Worm (Caenorhabditis elegans): ENCODE data around the gene pho-5.

The pho-5 gene

ce11 chrIII:7277228-7277627 lies 8.5 kb downstream of the pho-5 start, which contains the start of the genes spot-1 and B0361.11 (continued):
- TF ChIP-seq nhr-76 (tag; optimal IDR thresholded peaks at IDR 0.05) (no peak), arid-1 (GFP tag; conservative IDR thresholded peaks at IDR 0.05) (no peak), lin-38 (GFP tag; IDR thresholded peaks at IDR 0.05) (peak; percentile 93), snpc-4 (tag; optimal IDR thresholded peaks at IDR 0.05) (no peak), mep-1 (tag; optimal IDR thresholded peaks at IDR 0.05) (peak; percentile 33), zfp-3 (GFP tag; conservative IDR thresholded peaks at IDR 0.05) (no peak), lin-1 (GFP tag; IDR thresholded peaks at IDR 0.05) (no peak), mes-2 (tag; optimal IDR thresholded peaks at IDR 0.05; ENCODE audit: poor library complexity, severe bottlenecking) (peak; percentile 63), ceh-82 (tag; optimal IDR thresholded peaks at IDR 0.05) (no peak), unc-62 (GFP tag; optimal IDR thresholded peaks at IDR 0.05 in 1 of 2) (peak in 1 of 2 experiments; percentile 30), unc-62 (tag; optimal IDR thresholded peaks at IDR 0.05) (no peak), egl-43 (GFP tag; IDR thresholded peaks at IDR 0.05) (no peak), hmg-1.1 (GFP tag; IDR thresholded peaks at IDR 0.05) (0 out of 2 replicates have a peak, but pooled peaks have one; percentile 9), spr-1 (tag; optimal IDR thresholded peaks at IDR 0.05) (no peak), ZK337.2 (GFP tag; IDR thresholded peaks at IDR 0.05) (no peak), ceh-32 (tag; optimal IDR thresholded peaks at IDR 0.05; ENCODE audit: poor library complexity) (no peak), D1046.2 (GFP tag; IDR thresholded peaks at IDR 0.05) (no peak), lsy-2 (tag; optimal IDR thresholded peaks at IDR 0.05) (peak in 1 of 2 experiments; percentile 78), zip-2 (tag; optimal IDR thresholded peaks at IDR 0.05) (peak; percentile 3)

- TF ChIP-seq F10B5.3 (tag; optimal IDR thresholded peaks at IDR 0.05): no peak
- no peak for TF ChIP-seq nhr-111 (GFP tag; optimal IDR thresholded peaks at IDR 0.05)
- no peak for TF ChIP-seq ztf-11 (tag; optimal IDR thresholded peaks at IDR 0.05)
Observed at ce11 chrIII:7275296-7275695, 10.4 kb downstream of the pho-5 start, which contains the start of gene psd-1. TSS of gene psd-1 (minus strand) at chrIII:7275396.

ce11 chrIII:7273718-7274117 lies 12.0 kb downstream of the pho-5 start:
- TF ChIP-seq mxl-3 (GFP tag; optimal IDR thresholded peaks at IDR 0.05) (peak; percentile 2), mdl-1 (tag; optimal IDR thresholded peaks at IDR 0.05) (peak in 1 of 2 experiments; percentile 63), sdz-12 (GFP tag; optimal IDR thresholded peaks at IDR 0.05) (no peak), hlh-30 (tag; optimal IDR thresholded peaks at IDR 0.05; ENCODE audit: insufficient read depth) (peak; percentile 64), hlh-11 (tag; optimal IDR thresholded peaks at IDR 0.05) (peak; percentile 28), nhr-28 (tag; optimal IDR thresholded peaks at IDR 0.05) (peak; percentile 44), ztf-11 (tag; optimal IDR thresholded peaks at IDR 0.05) (no peak), dmd-6 (GFP tag; IDR thresholded peaks at IDR 0.05) (0 out of 2 replicates have a peak, but pooled peaks have one; percentile 35)

- TF ChIP-seq T26A8.4 (GFP tag; IDR thresholded peaks at IDR 0.05): no peak
- 0 out of 2 replicates have a peak, but pooled peaks have one; percentile 42 for TF ChIP-seq tra-1 (GFP tag; IDR thresholded peaks at IDR 0.05)
- TF ChIP-seq mdt-29 (GFP tag; IDR thresholded peaks at IDR 0.05): no peak
- no peak for TF ChIP-seq duxl-1 (tag; optimal IDR thresholded peaks at IDR 0.05; ENCODE audit: poor library complexity)
- no peak for TF ChIP-seq dmd-8 (GFP tag; IDR thresholded peaks at IDR 0.05)
- TF ChIP-seq nhr-48 (tag; optimal IDR thresholded peaks at IDR 0.05): peak; percentile 47
- TF ChIP-seq aha-1 (tag): peak; percentile 77
- TF ChIP-seq set-16 (GFP tag; IDR thresholded peaks at IDR 0.05): no peak
- peak in 1 of 2 experiments; percentile 35 for TF ChIP-seq mdl-1 (tag; optimal IDR thresholded peaks at IDR 0.05)
- TF ChIP-seq ztf-11 (tag; optimal IDR thresholded peaks at IDR 0.05): no peak
- no peak for TF ChIP-seq ceh-32 (tag; optimal IDR thresholded peaks at IDR 0.05; ENCODE audit: poor library complexity)
- TF ChIP-seq lim-7 (GFP tag; IDR thresholded peaks at IDR 0.05): 0 out of 2 replicates have a peak, but pooled peaks have one; percentile 16
- TF ChIP-seq ceh-44 (GFP tag; IDR thresholded peaks at IDR 0.05): no peak
- no peak for TF ChIP-seq hif-1 (tag; optimal IDR thresholded peaks at IDR 0.05)
- no peak for TF ChIP-seq zag-1 (tag; optimal IDR thresholded peaks at IDR 0.05)
- TF ChIP-seq lin-39 (tag; optimal IDR thresholded peaks at IDR 0.05): no peak
- TF ChIP-seq dve-1 (tag; optimal IDR thresholded peaks at IDR 0.05; ENCODE audit: insufficient read depth): peak; percentile 72
- TF ChIP-seq gei-8 (GFP tag; optimal IDR thresholded peaks at IDR 0.05): no peak
- no peak; the same call in none of the 2 replicates for TF ChIP-seq dmd-6 (GFP tag; IDR thresholded peaks at IDR 0.05)
- TF ChIP-seq daf-12 (tag; optimal IDR thresholded peaks at IDR 0.05): no peak
- TF ChIP-seq tag-97 (GFP tag; IDR thresholded peaks at IDR 0.05): no peak
- no peak for TF ChIP-seq F44E2.7 (GFP tag; IDR thresholded peaks at IDR 0.05)
Observed at ce11 chrIII:7272828-7273227, 12.9 kb downstream of the pho-5 start.

All from whole organism, L4 larva.